Fruit fly (Drosophila melanogaster) whole organism, embryonic: ENCODE results near the gene CG7551.

ENCODE experiments used
- B-H2 ChIP-seq: fragments of 200-800 bp; sonication (Bioruptor generic); optimal IDR thresholded peaks from 2 replicates; lab custom pipeline; 2018; ENCODE audit warnings: missing biosample characterization, mild to moderate bottlenecking, missing genetic modification characterization
- Blimp-1 ChIP-seq: fragments of 200-800 bp; sonication (Bioruptor generic); optimal IDR thresholded peaks from 3 replicates; lab custom pipeline; 2018; ENCODE audit warnings: missing biosample characterization, missing genetic modification characterization, mild to moderate bottlenecking, moderate library complexity, missing genetic modification reagents
- CG10543 ChIP-seq: fragments of 200-800 bp; sonication (Bioruptor generic); optimal IDR thresholded peaks from 3 replicates; lab custom pipeline; 2017; ENCODE audit warnings: missing biosample characterization, mild to moderate bottlenecking, missing genetic modification characterization, moderate library complexity
- CG11723 ChIP-seq: fragments of 200-800 bp; sonication (Bioruptor generic); optimal IDR thresholded peaks from 2 replicates; lab custom pipeline; 2017; ENCODE audit warnings: missing biosample characterization, mild to moderate bottlenecking, missing genetic modification characterization
- CG12104 ChIP-seq: fragments of 200-800 bp; sonication (Bioruptor generic); optimal IDR thresholded peaks from 3 replicates; lab custom pipeline; 2016; ENCODE audit warnings: missing biosample characterization, missing genetic modification characterization
- CG13287 ChIP-seq: fragments of 200-800 bp; sonication (Bioruptor generic); IDR thresholded peaks from 2 replicates; pipeline ENCODE4 v1.3.6; 2022; ENCODE audit warnings: missing biosample characterization, missing genetic modification characterization; ENCODE audit not compliant: partially characterized antibody
- CG14441 ChIP-seq: fragments of 200-800 bp; sonication (Bioruptor generic); IDR thresholded peaks from 2 replicates; pipeline ENCODE4 v1.3.6; 2022; ENCODE audit warnings: missing biosample characterization, missing genetic modification characterization
- CG14965 ChIP-seq: fragments of 200-800 bp; sonication (Bioruptor generic); optimal IDR thresholded peaks from 2 replicates; lab custom pipeline; 2016; ENCODE audit warnings: missing biosample characterization, missing genetic modification characterization, borderline replicate concordance
- CG15696 ChIP-seq: fragments of 200-800 bp; sonication (Bioruptor generic); optimal IDR thresholded peaks from 2 replicates; lab custom pipeline; 2019; ENCODE audit warnings: missing biosample characterization, mild to moderate bottlenecking, missing genetic modification characterization, moderate library complexity
- CG1603 ChIP-seq: fragments of 200-800 bp; sonication (Bioruptor generic); optimal IDR thresholded peaks from 2 replicates; lab custom pipeline; 2019; ENCODE audit warnings: missing biosample characterization, mild to moderate bottlenecking, missing genetic modification characterization, moderate library complexity
- CG17186 ChIP-seq: fragments of 200-800 bp; sonication (Bioruptor generic); optimal IDR thresholded peaks from 3 replicates; lab custom pipeline; 2017; ENCODE audit warnings: missing biosample characterization, missing genetic modification reagents, missing genetic modification characterization
- CG2199 ChIP-seq: fragments of 200-800 bp; sonication (Bioruptor generic); IDR thresholded peaks from 3 replicates; pipeline ENCODE4 v1.3.6; 2022; ENCODE audit warnings: missing biosample characterization, missing genetic modification characterization
- CG34224 ChIP-seq: fragments of 200-800 bp; sonication (Bioruptor generic); IDR thresholded peaks from 3 replicates; pipeline ENCODE4 v1.3.6; 2022; ENCODE audit warnings: missing biosample characterization, missing genetic modification characterization; ENCODE audit not compliant: partially characterized antibody
- CG42726 ChIP-seq: fragments of 200-800 bp; sonication (Bioruptor generic); IDR thresholded peaks from 2 replicates; pipeline ENCODE4 v1.3.6; 2022; ENCODE audit warnings: missing biosample characterization, missing genetic modification characterization; ENCODE audit not compliant: partially characterized antibody
- CG4404 ChIP-seq: fragments of 200-800 bp; sonication (Bioruptor generic); IDR thresholded peaks from 2 replicates; pipeline ENCODE4 v1.3.6; 2022; ENCODE audit warnings: missing biosample characterization, missing genetic modification characterization
- CG5180 ChIP-seq: fragments of 200-800 bp; sonication (Bioruptor generic); optimal IDR thresholded peaks from 3 replicates; lab custom pipeline; 2017; ENCODE audit warnings: missing biosample characterization, missing genetic modification characterization, mild to moderate bottlenecking, moderate library complexity, missing genetic modification reagents
- CG6654 ChIP-seq: fragments of 200-800 bp; sonication (Bioruptor generic); optimal IDR thresholded peaks from 2 replicates; lab custom pipeline; 2017; ENCODE audit warnings: missing biosample characterization, mild to moderate bottlenecking, missing genetic modification characterization
- CG6854 ChIP-seq: fragments of 200-800 bp; sonication (Bioruptor generic); optimal IDR thresholded peaks from 3 replicates; lab custom pipeline; 2017; ENCODE audit warnings: missing biosample characterization, mild to moderate bottlenecking, missing genetic modification characterization
- CG7357 ChIP-seq: fragments of 200-800 bp; sonication (Bioruptor generic); IDR thresholded peaks from 3 replicates; pipeline ENCODE4 v1.3.6; 2022; ENCODE audit warnings: missing biosample characterization, missing genetic modification characterization
- CG8944 ChIP-seq: fragments of 200-800 bp; sonication (Bioruptor generic); optimal IDR thresholded peaks from 3 replicates; lab custom pipeline; 2016; ENCODE audit warnings: missing biosample characterization, missing genetic modification characterization
- CG9437 ChIP-seq: fragments of 200-800 bp; sonication (Bioruptor generic); optimal IDR thresholded peaks from 2 replicates; lab custom pipeline; 2018; ENCODE audit warnings: missing biosample characterization, mild to moderate bottlenecking, missing genetic modification characterization
- CG9932 ChIP-seq: fragments of 200-800 bp; sonication (Bioruptor generic); IDR thresholded peaks from 2 replicates; pipeline ENCODE4 v1.3.6; 2022; ENCODE audit warnings: missing biosample characterization, missing genetic modification characterization
- D19B ChIP-seq: fragments of 200-800 bp; sonication (Bioruptor generic); optimal IDR thresholded peaks from 2 replicates; lab custom pipeline; 2017; ENCODE audit warnings: missing biosample characterization, mild to moderate bottlenecking, missing genetic modification characterization
- Dip2 ChIP-seq: fragments of 200-800 bp; sonication (Bioruptor generic); IDR thresholded peaks from 2 replicates; pipeline ENCODE4 v1.3.6; 2022; ENCODE audit warnings: missing biosample characterization, missing genetic modification characterization
- HmgD ChIP-seq: fragments of 200-800 bp; sonication (Bioruptor generic); optimal IDR thresholded peaks from 3 replicates; lab custom pipeline; 2016; ENCODE audit warnings: missing biosample characterization, missing genetic modification characterization
- Hmr ChIP-seq: fragments of 200-800 bp; sonication (Bioruptor generic); optimal IDR thresholded peaks from 3 replicates; lab custom pipeline; 2017; ENCODE audit warnings: mild to moderate bottlenecking, missing biosample characterization, missing genetic modification reagents, missing genetic modification characterization
- Hr51 ChIP-seq, 2 experiments: fragments of 200-800 bp; sonication (Bioruptor generic); optimal IDR thresholded peaks; 2 replicates in 1 of 2; 3 replicates in 1 of 2; lab custom pipeline; 2016 to 2018; ENCODE audit warnings: missing biosample characterization in 2 of 2, missing genetic modification characterization in 2 of 2, mild to moderate bottlenecking in 1 of 2, moderate library complexity in 1 of 2
- Med ChIP-seq: fragments of 200-800 bp; sonication (Bioruptor generic); peaks from one replicate; lab custom pipeline; 2016; ENCODE audit warnings: missing biosample characterization, missing genetic modification characterization, mild to moderate bottlenecking, inconsistent platforms, moderate library complexity
- Spps ChIP-seq: fragments of 200-800 bp; sonication (Bioruptor generic); optimal IDR thresholded peaks from 2 replicates; lab custom pipeline; 2018; ENCODE audit warnings: missing biosample characterization, mild to moderate bottlenecking, missing genetic modification characterization
- Stat92E ChIP-seq, 3 experiments: fragments of >200 bp in 2 of 3; fragments of 200-800 bp in 1 of 3; sonication (Bioruptor generic) in 1 of 3; optimal IDR thresholded peaks; 2 replicates each; lab custom pipeline; 2017 to 2019; ENCODE audit warnings: missing biosample characterization in 3 of 3, missing genetic modification characterization in 3 of 3, mild to moderate bottlenecking in 1 of 3, moderate library complexity in 1 of 3
- Trl ChIP-seq, 3 experiments: fragments of >200 bp in 2 of 3; fragments of 200-800 bp in 1 of 3; sonication (Bioruptor generic) in 1 of 3; optimal IDR thresholded peaks; 2 replicates in 1 of 3; 3 replicates in 2 of 3; lab custom pipeline; 2016 to 2017; ENCODE audit warnings: missing biosample characterization in 1 of 3, missing genetic modification characterization in 1 of 3
- Vsx1 ChIP-seq: fragments of 200-800 bp; sonication (Bioruptor generic); optimal IDR thresholded peaks from 2 replicates; lab custom pipeline; 2017; ENCODE audit warnings: missing biosample characterization, mild to moderate bottlenecking, missing genetic modification characterization, missing genetic modification reagents
- fd96Cb ChIP-seq: fragments of 200-800 bp; sonication (Bioruptor generic); optimal IDR thresholded peaks from 2 replicates; lab custom pipeline; 2018; ENCODE audit warnings: missing biosample characterization, mild to moderate bottlenecking, missing genetic modification characterization, moderate library complexity
- hb ChIP-seq: fragments of 200-800 bp; sonication (Bioruptor generic); IDR thresholded peaks from 3 replicates; pipeline ENCODE4 v1.3.6; 2022; ENCODE audit warnings: missing biosample characterization, missing genetic modification characterization; ENCODE audit not compliant: partially characterized antibody
- jumu ChIP-seq: fragments of 200-800 bp; sonication (Bioruptor generic); optimal IDR thresholded peaks from 3 replicates; lab custom pipeline; 2016; ENCODE audit warnings: missing biosample characterization, missing genetic modification characterization
- kah ChIP-seq: fragments of 200-800 bp; sonication (Bioruptor generic); optimal IDR thresholded peaks from 2 replicates; lab custom pipeline; 2018; ENCODE audit warnings: missing biosample characterization, mild to moderate bottlenecking, missing genetic modification characterization
- kay ChIP-seq: fragments of 200-800 bp; sonication (Bioruptor generic); optimal IDR thresholded peaks from 2 replicates; lab custom pipeline; 2016; ENCODE audit warnings: missing biosample characterization, missing genetic modification characterization
- lmd ChIP-seq: fragments of 200-800 bp; sonication (Bioruptor generic); IDR thresholded peaks from 2 replicates; pipeline ENCODE4 v1.3.6; 2022; ENCODE audit warnings: missing biosample characterization, missing genetic modification characterization
- mld ChIP-seq: fragments of 200-800 bp; sonication (Bioruptor generic); IDR thresholded peaks from 3 replicates; pipeline ENCODE4 v1.3.6; 2022; ENCODE audit warnings: missing biosample characterization, missing genetic modification characterization; ENCODE audit not compliant: partially characterized antibody
- nmo ChIP-seq: fragments of 200-800 bp; sonication (Bioruptor generic); optimal IDR thresholded peaks from 2 replicates; lab custom pipeline; 2018; ENCODE audit warnings: missing biosample characterization, mild to moderate bottlenecking, missing genetic modification characterization, moderate library complexity
- org-1 ChIP-seq: fragments of 200-800 bp; sonication (Bioruptor generic); optimal IDR thresholded peaks from 2 replicates; lab custom pipeline; 2017; ENCODE audit warnings: missing biosample characterization, missing genetic modification characterization
- otp ChIP-seq: fragments of 200-800 bp; sonication (Bioruptor generic); IDR thresholded peaks from 3 replicates; pipeline ENCODE4, ENCODE4 v1.3.6; 2022; ENCODE audit warnings: missing biosample characterization, missing genetic modification characterization
- sim ChIP-seq: fragments of 200-800 bp; sonication (Bioruptor generic); IDR thresholded peaks from 2 replicates; pipeline ENCODE4 v1.3.6; 2022; ENCODE audit warnings: missing biosample characterization, missing genetic modification characterization
- slp2 ChIP-seq: fragments of 200-800 bp; sonication (Bioruptor generic); optimal IDR thresholded peaks from 2 replicates; lab custom pipeline; 2016; ENCODE audit warnings: missing biosample characterization, missing genetic modification characterization
- tio ChIP-seq: fragments of 200-800 bp; sonication (Bioruptor generic); optimal IDR thresholded peaks from 2 replicates; lab custom pipeline; 2017; ENCODE audit warnings: missing biosample characterization, missing genetic modification characterization, inconsistent platforms
- tna ChIP-seq: fragments of 200-800 bp; sonication (Bioruptor generic); IDR thresholded peaks from 2 replicates; pipeline ENCODE4 v1.3.6; 2022; ENCODE audit warnings: missing biosample characterization, missing genetic modification characterization; ENCODE audit not compliant: partially characterized antibody
- trh ChIP-seq: fragments of 200-800 bp; sonication (Bioruptor generic); optimal IDR thresholded peaks from 2 replicates; lab custom pipeline; 2016; ENCODE audit warnings: missing biosample characterization, missing genetic modification characterization

CG7551 gene

DNA sequence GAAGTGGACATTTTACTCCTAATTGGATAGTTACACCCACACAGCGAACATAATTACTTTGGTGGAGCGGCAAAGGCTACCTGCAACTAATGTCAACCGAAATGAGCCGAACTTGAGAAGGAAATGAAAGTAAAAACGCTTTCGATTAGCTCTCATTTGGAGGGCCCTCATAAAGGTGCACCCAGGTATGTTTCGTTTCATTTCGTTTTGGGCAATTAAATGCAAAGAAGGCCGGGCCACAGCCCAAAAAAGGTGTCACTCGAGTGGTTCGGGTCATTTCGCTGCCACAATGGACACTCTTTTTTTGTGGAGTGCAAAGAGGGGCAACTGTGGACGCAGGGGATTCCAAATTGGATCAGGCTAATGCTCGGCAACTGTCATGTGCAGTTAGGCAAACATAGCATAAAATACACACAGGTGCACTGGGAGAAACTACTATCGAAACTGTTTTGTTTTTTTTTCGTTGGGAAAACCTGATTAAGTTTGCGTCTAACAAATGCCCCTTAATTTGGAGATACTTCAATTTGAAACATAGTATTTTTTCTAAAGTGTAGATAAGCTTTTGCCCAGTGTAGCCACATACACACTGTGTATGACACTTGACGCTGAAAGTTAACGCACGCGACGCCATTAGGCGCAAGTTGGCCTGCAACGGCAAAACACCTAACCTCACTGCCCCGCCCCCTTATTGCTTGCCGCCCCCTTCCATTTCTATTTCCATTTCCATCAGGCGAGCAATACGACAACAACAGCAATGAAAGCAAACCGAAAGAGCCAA lies 41.6 kb upstream of the CG7551 start (continued):
- TF ChIP-seq CG6654 (GFP tag; lab: Kevin White, UChicago): peak; percentile 58
- peak; percentile 54 for TF ChIP-seq CG6854
- TF ChIP-seq CG17186 (GFP tag; lab: Kevin White, UChicago): peak; percentile 84
- no peak for TF ChIP-seq Trl (optimal IDR thresholded peaks at IDR 0.05; lab: Kevin White, UChicago)
- TF ChIP-seq Trl (GFP tag; optimal IDR thresholded peaks at IDR 0.05; lab: Kevin White, UChicago): peak; percentile 86
- TF ChIP-seq CG14965 (GFP tag; lab: Kevin White, UChicago): peak; percentile 75
- peak; percentile 86 for TF ChIP-seq slp2 (GFP tag; lab: Kevin White, UChicago)
- TF ChIP-seq Med (GFP tag; lab: Kevin White, UChicago): peak; percentile 95
- TF ChIP-seq HmgD: peak; percentile 28
- no peak for TF ChIP-seq CG42726 (GFP tag; lab: Robert Waterston, UW)
- TF ChIP-seq Stat92E (GFP tag; optimal IDR thresholded peaks at IDR 0.05; lab: Kevin White, UChicago): peak in 1 of 3 experiments; percentile 66
- peak; percentile 32 for TF ChIP-seq Hmr (GFP tag; lab: Kevin White, UChicago)
- TF ChIP-seq CG9932 (GFP tag; lab: Robert Waterston, UW): peak; percentile 10; the same call in 1 of the 2 replicates
- TF ChIP-seq CG15696 (tag; lab: Kevin White, UChicago): peak; percentile 79
- no peak for TF ChIP-seq tna (GFP tag; lab: Robert Waterston, UW)
- peak; percentile 49 for TF ChIP-seq Dip2
- TF ChIP-seq org-1 (GFP tag; lab: Kevin White, UChicago): peak; percentile 79
- peak; percentile 93 for TF ChIP-seq sim
- TF ChIP-seq CG7357 (GFP tag; lab: Robert Waterston, UW): peak; percentile 82; the same call in 2 of the 3 replicates
- peak; percentile 70 for TF ChIP-seq kay (GFP tag; lab: Kevin White, UChicago)
- TF ChIP-seq CG5180: peak; percentile 64
- TF ChIP-seq nmo (GFP tag; lab: Kevin White, UChicago): peak; percentile 88
- peak; percentile 81 for TF ChIP-seq CG12104
- peak; percentile 92 for TF ChIP-seq jumu (GFP tag; lab: Kevin White, UChicago)
- TF ChIP-seq Hr51 (GFP tag; optimal IDR thresholded peaks at IDR 0.05; lab: Kevin White, UChicago): peak; percentile 7 to 70
- TF ChIP-seq CG10543 (GFP tag; lab: Kevin White, UChicago): no peak
- peak; percentile 89 for TF ChIP-seq CG14441 (GFP tag; lab: Robert Waterston, UW)
- TF ChIP-seq lmd (GFP tag; lab: Robert Waterston, UW): peak; percentile 94
- no peak for TF ChIP-seq CG13287 (GFP tag; lab: Robert Waterston, UW)
- TF ChIP-seq CG2199: peak; percentile 97
- peak; percentile 70 for TF ChIP-seq trh
- no peak for TF ChIP-seq B-H2 (GFP tag; lab: Kevin White, UChicago)
- TF ChIP-seq CG1603 (tag; lab: Kevin White, UChicago): peak; percentile 96
- peak; percentile 61 for TF ChIP-seq CG11723 (GFP tag; lab: Kevin White, UChicago)
- no peak for TF ChIP-seq D19B
- peak; percentile 85 for TF ChIP-seq CG8944 (GFP tag; lab: Kevin White, UChicago)
- peak; percentile 92 for TF ChIP-seq Blimp-1 (GFP tag; lab: Kevin White, UChicago)
- TF ChIP-seq otp (GFP tag; lab: Robert Waterston, UW): peak; percentile 95
- peak; percentile 81 for TF ChIP-seq Spps (tag; lab: Kevin White, UChicago)
- peak; percentile 88 for TF ChIP-seq Vsx1 (GFP tag; lab: Kevin White, UChicago)
- no peak for TF ChIP-seq CG34224
- peak; percentile 84 for TF ChIP-seq CG4404 (GFP tag; lab: Robert Waterston, UW)
- TF ChIP-seq mld (GFP tag; lab: Robert Waterston, UW): no peak
- TF ChIP-seq kah (GFP tag; lab: Kevin White, UChicago): peak; percentile 73
- TF ChIP-seq tio (GFP tag; lab: Kevin White, UChicago): peak; percentile 72
- TF ChIP-seq hb: no peak
- peak; percentile 10 for TF ChIP-seq CG9437
- TF ChIP-seq fd96Cb (tag; lab: Kevin White, UChicago): peak; percentile 90
